Fruit fly (Drosophila melanogaster): ENCODE measurements around the gene Vha100-5.

DNA sequence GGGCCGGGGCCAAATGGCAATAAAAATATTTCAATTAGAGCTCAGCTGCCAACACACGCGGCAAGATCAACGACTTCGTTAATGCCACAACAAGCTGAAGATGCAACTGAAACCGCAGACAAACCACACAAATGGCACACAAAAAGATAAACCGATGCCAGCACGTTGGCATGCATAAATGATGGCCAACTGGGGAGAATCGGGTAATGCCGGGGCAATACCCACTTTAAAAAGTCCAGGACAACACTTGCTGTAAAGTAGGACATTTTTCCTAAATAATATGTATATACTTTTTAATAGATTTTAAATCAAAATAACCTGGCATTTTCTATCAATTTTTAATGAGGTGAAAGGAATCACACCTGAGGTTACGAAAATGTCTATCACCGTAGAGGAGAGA, 44.2 kb upstream of the Vha100-5 start, which contains the start of gene CG4988:
- TF ChIP-seq tai (GFP tag; optimal IDR thresholded peaks at IDR 0.05) (no peak), OdsH (GFP tag; optimal IDR thresholded peaks at IDR 0.05) (no peak), Sp1 (GFP tag; optimal IDR thresholded peaks at IDR 0.05) (no peak), Jra (GFP tag; optimal IDR thresholded peaks at IDR 0.05) (no peak)

Data from whole organism, wandering third instar larva.